Worm (Caenorhabditis elegans) whole organism, early embryonic: ENCODE results near the gene sru-21.

ENCODE experiments used
- B0310.2 ChIP-seq: sonication (generic microtip); optimal IDR thresholded peaks from 2 replicates; lab custom pipeline; 2016; ENCODE audit warnings: mild to moderate bottlenecking, missing genetic modification characterization, missing compliant biosample characterization
- F13C5.2 ChIP-seq: sonication (generic microtip); optimal IDR thresholded peaks from 2 replicates; lab custom pipeline; 2017; ENCODE audit warnings: mild to moderate bottlenecking, missing genetic modification characterization, inconsistent platforms, missing compliant biosample characterization
- aly-1 ChIP-seq: sonication (generic microtip); optimal IDR thresholded peaks from 2 replicates; lab custom pipeline; 2016; ENCODE audit warnings: missing genetic modification characterization, missing compliant biosample characterization
- ama-1 ChIP-seq: fragments of 150-350 bp; optimal IDR thresholded peaks from 2 replicates; lab custom pipeline; 2014
- ceh-36 ChIP-seq: sonication (generic microtip); optimal IDR thresholded peaks from 2 replicates; lab custom pipeline; 2016; ENCODE audit warnings: missing genetic modification characterization, inconsistent platforms, missing compliant biosample characterization
- ets-7 ChIP-seq: sonication (generic microtip); optimal IDR thresholded peaks from 2 replicates; lab custom pipeline; 2016; ENCODE audit warnings: missing genotype, missing genetic modification characterization, missing compliant biosample characterization
- flt-1 ChIP-seq: fragments of 200-800 bp; sonication (Bioruptor generic); IDR thresholded peaks from 2 replicates; pipeline ENCODE4 v1.3.6; 2022; ENCODE audit warnings: missing genetic modification characterization, missing compliant biosample characterization
- hmbx-1 ChIP-seq: sonication (generic microtip); optimal IDR thresholded peaks from 2 replicates; lab custom pipeline; 2016; ENCODE audit warnings: mild to moderate bottlenecking, missing genetic modification characterization, missing compliant biosample characterization
- hnd-1 ChIP-seq: sonication (generic microtip); optimal IDR thresholded peaks from 2 replicates; lab custom pipeline; 2016; ENCODE audit warnings: missing genetic modification characterization, missing compliant biosample characterization
- scrt-1 ChIP-seq: fragments of 200-800 bp; sonication (Bioruptor generic); IDR thresholded peaks from 2 replicates; pipeline ENCODE4 v1.3.6; 2022; ENCODE audit warnings: missing genetic modification characterization, missing compliant biosample characterization
- sea-1 ChIP-seq: fragments of 200-800 bp; sonication (Bioruptor generic); conservative IDR thresholded peaks from 2 replicates; pipeline ENCODE4 v1.3.6; 2022; ENCODE audit warnings: missing genetic modification characterization, missing compliant biosample characterization
- tbx-37 ChIP-seq: fragments of 200-800 bp; sonication (Bioruptor generic); conservative IDR thresholded peaks from 2 replicates; pipeline ENCODE4 v1.3.6; 2022; ENCODE audit warnings: missing genetic modification reagents, missing genetic modification characterization, missing compliant biosample characterization

ce11 chrIV:13632613-13633012, 6.0 kb downstream of the sru-21 start:
- TF ChIP-seq sea-1 (GFP tag; lab: Robert Waterston, UW) (no peak), flt-1 (GFP tag; lab: Robert Waterston, UW) (no peak), B0310.2 (tag; lab: Kevin White, UChicago) (no peak), ama-1 (lab: Kevin White, UChicago) (no peak), ets-7 (tag; lab: Kevin White, UChicago) (no peak), aly-1 (tag; lab: Kevin White, UChicago) (no peak), tbx-37 (GFP tag; lab: Robert Waterston, UW) (no peak), hnd-1 (no peak), hmbx-1 (tag; lab: Kevin White, UChicago) (no peak), scrt-1 (no peak), F13C5.2 (no peak), ceh-36 (no peak)
